Fruit fly (Drosophila melanogaster): ENCODE measurements around the gene Ir62a.

DNA sequence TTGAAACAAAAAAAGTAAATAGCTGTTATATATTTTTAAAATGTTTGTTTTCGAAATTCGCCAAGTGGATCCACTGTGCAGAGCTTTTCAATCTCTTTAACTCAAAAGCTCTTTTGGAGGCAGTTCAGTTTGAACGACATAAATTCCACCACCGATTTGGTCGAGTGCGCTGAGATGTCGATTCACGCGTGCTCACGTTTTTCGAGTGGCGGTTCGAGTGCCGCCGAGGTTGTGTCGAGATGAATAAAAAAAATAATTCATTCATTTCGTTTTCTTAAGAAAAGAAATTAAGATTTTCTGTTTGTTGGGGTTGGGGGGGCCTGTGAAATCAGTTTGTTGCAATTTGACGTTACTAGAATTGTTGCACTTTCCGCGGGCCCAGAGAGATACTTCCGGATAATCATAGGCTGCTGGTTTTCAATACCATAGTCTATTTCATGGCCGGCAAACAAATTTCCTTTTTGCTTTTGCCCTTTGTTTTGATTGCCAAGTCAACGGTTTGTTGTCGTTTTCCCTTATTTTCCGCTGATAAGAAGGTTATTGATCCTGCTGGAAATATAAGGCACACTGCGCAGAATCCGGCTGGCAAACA, 42.4 kb downstream of the Ir62a start:
- no peak for TF ChIP-seq CG8478 (optimal IDR thresholded peaks at IDR 0.05)
- no peak for TF ChIP-seq CTCF (optimal IDR thresholded peaks at IDR 0.05)

All from S2 (cell line).